Worm (Caenorhabditis elegans) whole organism, young adult: Measurements from ENCODE around the gene F46G10.4.

Source experiments
- B0035.1 ChIP-seq: sonication (generic microtip); optimal IDR thresholded peaks from 2 replicates; lab custom pipeline; 2016; ENCODE audit warnings: missing genetic modification characterization, mild to moderate bottlenecking, missing compliant biosample characterization, missing genotype, missing genetic modification reagents
- B0261.1 ChIP-seq: sonication (generic microtip); optimal IDR thresholded peaks from 2 replicates; lab custom pipeline; 2016; ENCODE audit warnings: mild to moderate bottlenecking, missing genetic modification characterization, moderate library complexity, missing compliant biosample characterization
- F22D6.2 ChIP-seq: sonication (generic microtip); optimal IDR thresholded peaks from 2 replicates; lab custom pipeline; 2016; ENCODE audit warnings: mild to moderate bottlenecking, missing genetic modification characterization, missing compliant biosample characterization
- F49E8.2 ChIP-seq: sonication (generic microtip); optimal IDR thresholded peaks from 3 replicates; lab custom pipeline; 2017; ENCODE audit warnings: missing genetic modification characterization, mild to moderate bottlenecking, missing compliant biosample characterization, antibody characterized with exemption, moderate library complexity; ENCODE audit not compliant: insufficient read depth
- F52B5.7 ChIP-seq: sonication (generic microtip); optimal IDR thresholded peaks from 2 replicates; lab custom pipeline; 2016; ENCODE audit warnings: mild to moderate bottlenecking, missing genetic modification characterization, missing compliant biosample characterization
- F57C9.4 ChIP-seq: sonication (generic microtip); optimal IDR thresholded peaks from 2 replicates; lab custom pipeline; 2017; ENCODE audit warnings: mild to moderate bottlenecking, missing genetic modification characterization, missing compliant biosample characterization
- K12H6.12 ChIP-seq: fragments of 200-800 bp; sonication (Bioruptor generic); optimal IDR thresholded peaks from 2 replicates; lab custom pipeline; 2018; ENCODE audit warnings: mild to moderate bottlenecking, missing genetic modification characterization, missing compliant biosample characterization
- Y53F4B.3 ChIP-seq: fragments of 200-800 bp; sonication (Bioruptor generic); IDR thresholded peaks from 2 replicates; pipeline ENCODE4 v1.3.6; 2022; ENCODE audit warnings: missing genetic modification reagents, missing genetic modification characterization, missing compliant biosample characterization
- Y53G8AR.9 ChIP-seq: fragments of 200-800 bp; sonication (Bioruptor generic); conservative IDR thresholded peaks from 2 replicates; pipeline ENCODE4 v1.3.6; 2022; ENCODE audit warnings: missing genetic modification reagents, missing genetic modification characterization, missing compliant biosample characterization
- Y56A3A.18 ChIP-seq: fragments of 200-800 bp; sonication (Bioruptor generic); IDR thresholded peaks from 2 replicates; pipeline ENCODE4 v1.3.6; 2022; ENCODE audit warnings: missing genetic modification reagents, missing genetic modification characterization, missing compliant biosample characterization
- aptf-3 ChIP-seq: fragments of 200-800 bp; sonication (Bioruptor generic); IDR thresholded peaks from 2 replicates; pipeline ENCODE4 v1.3.6; 2022; ENCODE audit warnings: missing genetic modification characterization, missing compliant biosample characterization
- atf-7 ChIP-seq: sonication (generic microtip); optimal IDR thresholded peaks from 2 replicates; lab custom pipeline; 2017; ENCODE audit warnings: mild to moderate bottlenecking, missing genetic modification characterization, missing compliant biosample characterization
- attf-6 ChIP-seq: fragments of 200-800 bp; sonication (Bioruptor generic); IDR thresholded peaks from 2 replicates; pipeline ENCODE4 v1.3.6; 2022; ENCODE audit warnings: missing genetic modification reagents, missing genetic modification characterization, missing compliant biosample characterization
- ccch-3 ChIP-seq: fragments of 200-800 bp; sonication (Bioruptor generic); optimal IDR thresholded peaks from 2 replicates; lab custom pipeline; 2018; ENCODE audit warnings: mild to moderate bottlenecking, missing genetic modification characterization, missing compliant biosample characterization
- cebp-1 ChIP-seq, 2 experiments: fragments of 200-800 bp in 1 of 2; sonication (Bioruptor generic) in 1 of 2; sonication (generic microtip) in 1 of 2; IDR thresholded peaks in 1 of 2; optimal IDR thresholded peaks in 1 of 2; 2 replicates each; pipeline versions ENCODE4 v1.3.6 to Lab custom; 2017 to 2022; ENCODE audit warnings: missing compliant biosample characterization in 2 of 2, missing genetic modification characterization in 2 of 2, mild to moderate bottlenecking in 1 of 2, missing genetic modification reagents in 1 of 2, moderate library complexity in 1 of 2
- ceh-100 ChIP-seq: fragments of 200-800 bp; sonication (Bioruptor generic); IDR thresholded peaks from 2 replicates; pipeline ENCODE4 v1.3.6; 2022; ENCODE audit warnings: missing genetic modification reagents, missing genetic modification characterization, missing compliant biosample characterization
- ceh-58 ChIP-seq: fragments of 200-800 bp; sonication (Bioruptor generic); IDR thresholded peaks from 2 replicates; pipeline ENCODE4 v1.3.6; 2022; ENCODE audit warnings: missing genetic modification characterization, missing compliant biosample characterization
- die-1 ChIP-seq: sonication (generic microtip); optimal IDR thresholded peaks from 2 replicates; lab custom pipeline; 2016; ENCODE audit warnings: missing genotype, mild to moderate bottlenecking, missing genetic modification characterization, missing compliant biosample characterization
- ekl-4 ChIP-seq: fragments of 200-800 bp; sonication (Bioruptor generic); IDR thresholded peaks from 2 replicates; pipeline ENCODE4 v1.3.6; 2022; ENCODE audit warnings: missing genetic modification reagents, missing genetic modification characterization, missing compliant biosample characterization
- fkh-3 ChIP-seq: sonication (generic microtip); optimal IDR thresholded peaks from 2 replicates; lab custom pipeline; 2016; ENCODE audit warnings: mild to moderate bottlenecking, missing genetic modification characterization, missing compliant biosample characterization
- gei-17 ChIP-seq: fragments of 200-800 bp; sonication (Bioruptor generic); optimal IDR thresholded peaks from 2 replicates; lab custom pipeline; 2018; ENCODE audit warnings: mild to moderate bottlenecking, missing genetic modification characterization, missing compliant biosample characterization
- him-1 ChIP-seq: sonication (generic microtip); optimal IDR thresholded peaks from 2 replicates; lab custom pipeline; 2016; ENCODE audit warnings: missing genotype, missing genetic modification reagents, missing genetic modification characterization, missing compliant biosample characterization
- hlh-12 ChIP-seq: sonication (generic microtip); optimal IDR thresholded peaks from 2 replicates; lab custom pipeline; 2016; ENCODE audit warnings: missing genetic modification characterization, missing compliant biosample characterization
- hlh-26 ChIP-seq: fragments of 200-800 bp; sonication (Bioruptor generic); conservative IDR thresholded peaks from 2 replicates; pipeline ENCODE4 v1.3.6; 2022; ENCODE audit warnings: missing genetic modification reagents, missing genetic modification characterization, missing compliant biosample characterization
- lin-40 ChIP-seq: sonication (generic microtip); optimal IDR thresholded peaks from 2 replicates; lab custom pipeline; 2016; ENCODE audit warnings: missing genetic modification characterization, mild to moderate bottlenecking, missing compliant biosample characterization, missing genotype, missing genetic modification reagents
- lir-1 ChIP-seq: fragments of 200-800 bp; sonication (Bioruptor generic); conservative IDR thresholded peaks from 2 replicates; pipeline ENCODE4 v1.3.6; 2022; ENCODE audit warnings: missing genetic modification reagents, missing genetic modification characterization, missing compliant biosample characterization
- madf-10 ChIP-seq: sonication (generic microtip); optimal IDR thresholded peaks from 2 replicates; lab custom pipeline; 2016; ENCODE audit warnings: mild to moderate bottlenecking, missing genetic modification characterization, missing compliant biosample characterization
- madf-6 ChIP-seq: fragments of 200-800 bp; sonication (Bioruptor generic); IDR thresholded peaks from 2 replicates; pipeline ENCODE4 v1.3.6; 2022; ENCODE audit warnings: missing genetic modification reagents, missing genetic modification characterization, missing compliant biosample characterization
- madf-8 ChIP-seq: fragments of 200-800 bp; sonication (Bioruptor generic); conservative IDR thresholded peaks from 2 replicates; pipeline ENCODE4 v1.3.6; 2022; ENCODE audit warnings: missing genetic modification reagents, missing genetic modification characterization, missing compliant biosample characterization
- mcd-1 ChIP-seq: fragments of 200-800 bp; sonication (Bioruptor generic); IDR thresholded peaks from 2 replicates; pipeline ENCODE4 v1.3.6; 2022; ENCODE audit warnings: missing genetic modification reagents, missing genetic modification characterization, missing compliant biosample characterization
- mel-28 ChIP-seq: sonication (generic microtip); optimal IDR thresholded peaks from 2 replicates; lab custom pipeline; 2016; ENCODE audit warnings: borderline replicate concordance, mild to moderate bottlenecking, missing genetic modification characterization, missing compliant biosample characterization
- mxl-1 ChIP-seq: sonication (generic microtip); optimal IDR thresholded peaks from 2 replicates; lab custom pipeline; 2016; ENCODE audit warnings: missing genetic modification characterization, missing compliant biosample characterization
- nfyb-1 ChIP-seq: fragments of 200-800 bp; sonication (Bioruptor generic); IDR thresholded peaks from 2 replicates; pipeline ENCODE4 v1.3.6; 2022; ENCODE audit warnings: missing genetic modification reagents, missing genetic modification characterization, missing compliant biosample characterization
- nhr-120 ChIP-seq: fragments of 200-800 bp; sonication (Bioruptor generic); IDR thresholded peaks from 2 replicates; pipeline ENCODE4 v1.3.6; 2022; ENCODE audit warnings: missing genetic modification characterization, missing compliant biosample characterization
- nhr-80 ChIP-seq: sonication (generic microtip); optimal IDR thresholded peaks from 2 replicates; lab custom pipeline; 2016; ENCODE audit warnings: missing genetic modification characterization, missing compliant biosample characterization
- pbrm-1 ChIP-seq: fragments of 200-800 bp; sonication (Bioruptor generic); IDR thresholded peaks from 2 replicates; pipeline ENCODE4 v1.3.6; 2022; ENCODE audit warnings: missing genetic modification reagents, missing genetic modification characterization, missing compliant biosample characterization
- rec-8 ChIP-seq, 2 experiments: sonication (generic microtip); optimal IDR thresholded peaks; 2 replicates each; lab custom pipeline; 2016; ENCODE audit warnings: mild to moderate bottlenecking in 2 of 2, missing genetic modification characterization in 2 of 2, missing genetic modification reagents in 2 of 2, missing genotype in 2 of 2, missing biosample characterization in 1 of 2, missing compliant biosample characterization in 1 of 2, moderate library complexity in 1 of 2
- sdz-38 ChIP-seq: sonication (generic microtip); optimal IDR thresholded peaks from 2 replicates; lab custom pipeline; 2016; ENCODE audit warnings: missing genotype, missing genetic modification characterization, missing compliant biosample characterization
- snpc-1.3 ChIP-seq: sonication (generic microtip); optimal IDR thresholded peaks from 2 replicates; lab custom pipeline; 2017; ENCODE audit warnings: missing genetic modification characterization, mild to moderate bottlenecking, missing compliant biosample characterization, antibody characterized with exemption, moderate library complexity, missing genotype, missing genetic modification reagents; ENCODE audit not compliant: insufficient read depth
- unc-62 ChIP-seq: fragments of 150-350 bp; optimal IDR thresholded peaks from 2 replicates; lab custom pipeline; 2014; ENCODE audit warnings: missing biosample characterization, missing genetic modification reagents, missing genetic modification characterization
- zfh-2 ChIP-seq: fragments of 200-800 bp; sonication (Bioruptor generic); conservative IDR thresholded peaks from 2 replicates; pipeline ENCODE4 v1.3.6; 2022; ENCODE audit warnings: missing genetic modification reagents, missing genetic modification characterization, missing compliant biosample characterization
- zim-3 ChIP-seq: sonication (generic microtip); optimal IDR thresholded peaks from 2 replicates; lab custom pipeline; 2017; ENCODE audit warnings: mild to moderate bottlenecking, missing genetic modification characterization, moderate library complexity, missing compliant biosample characterization
- ztf-25 ChIP-seq: fragments of 200-800 bp; sonication (Bioruptor generic); IDR thresholded peaks from 2 replicates; pipeline ENCODE4 v1.3.6; 2022; ENCODE audit warnings: missing genetic modification reagents, missing genetic modification characterization, missing compliant biosample characterization
- ztf-26 ChIP-seq: sonication (generic microtip); optimal IDR thresholded peaks from 2 replicates; lab custom pipeline; 2017; ENCODE audit warnings: missing genetic modification characterization, missing compliant biosample characterization
- ztf-6 ChIP-seq: fragments of 200-800 bp; sonication (Bioruptor generic); IDR thresholded peaks from 2 replicates; pipeline ENCODE4 v1.3.6; 2022; ENCODE audit warnings: missing genetic modification reagents, missing genetic modification characterization, missing compliant biosample characterization

F46G10.4 gene

DNA sequence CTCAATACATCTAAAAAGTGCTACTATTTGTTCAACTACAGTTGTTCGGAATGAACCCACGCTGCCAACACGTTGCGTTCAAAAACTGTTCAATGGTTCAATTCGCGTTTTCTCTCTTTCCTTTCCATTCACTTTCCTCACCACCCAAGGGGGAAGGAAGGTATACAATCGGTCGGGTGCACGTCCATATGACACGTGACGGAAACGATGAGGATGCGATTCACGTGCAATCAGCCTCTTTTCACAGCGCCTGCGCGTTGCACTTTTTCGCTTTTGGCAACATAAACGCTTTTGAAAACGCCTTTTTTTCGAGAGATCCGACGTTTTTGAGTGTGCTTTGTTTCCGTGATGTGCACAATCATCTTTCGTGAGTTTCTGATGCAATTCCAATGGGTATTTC, 24.7 kb downstream of the F46G10.4 start (continued):
- TF ChIP-seq ceh-100 (GFP tag; lab: Robert Waterston, UW) (no peak), ekl-4 (no peak), him-1 (tag; lab: Kevin White, UChicago) (no peak), unc-62 (peak; percentile 33), ztf-26 (tag; lab: Kevin White, UChicago) (peak; percentile 94), B0261.1 (tag; lab: Kevin White, UChicago) (no peak), F22D6.2 (tag; lab: Kevin White, UChicago) (peak; percentile 84), Y53F4B.3 (GFP tag; lab: Robert Waterston, UW) (no peak), attf-6 (GFP tag; lab: Robert Waterston, UW) (no peak), aptf-3 (no peak), sdz-38 (tag; lab: Kevin White, UChicago) (no peak), madf-10 (tag; lab: Kevin White, UChicago) (peak; percentile 48), nhr-120 (no peak), ztf-6 (GFP tag; lab: Robert Waterston, UW) (no peak), lin-40 (tag; lab: Kevin White, UChicago) (peak; percentile 86), Y53G8AR.9 (GFP tag; lab: Robert Waterston, UW) (no peak), nfyb-1 (GFP tag; lab: Robert Waterston, UW) (peak; percentile 55; the same call in 1 of the 2 replicates), lir-1 (GFP tag; lab: Robert Waterston, UW) (no peak), die-1 (peak; percentile 9)

DNA sequence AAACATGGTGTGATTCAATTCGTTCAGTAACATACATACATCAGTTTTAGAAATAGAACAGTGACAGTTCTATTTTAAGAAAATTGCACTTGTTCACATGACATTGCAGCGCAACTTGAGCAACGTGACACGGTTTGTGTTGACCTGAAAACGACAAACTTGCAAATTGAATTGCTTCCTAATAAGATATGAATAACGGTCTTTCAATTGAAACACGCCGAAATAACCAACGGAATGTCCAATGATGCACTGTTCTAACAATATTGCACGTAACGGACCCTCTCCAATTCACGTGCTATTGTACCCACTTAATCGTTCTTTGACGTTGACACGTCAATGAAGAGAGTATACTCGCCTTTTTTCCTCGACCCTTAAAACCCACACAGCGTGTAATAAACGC, 26.0 kb downstream of the F46G10.4 start:
- TF ChIP-seq mcd-1: no peak
- TF ChIP-seq ztf-26 (tag; lab: Kevin White, UChicago): peak; percentile 19
- TF ChIP-seq hlh-12 (tag; lab: Kevin White, UChicago): no peak
- TF ChIP-seq madf-6: no peak
- TF ChIP-seq K12H6.12 (tag; lab: Kevin White, UChicago): no peak
- TF ChIP-seq F52B5.7 (tag; lab: Kevin White, UChicago): no peak
- peak; percentile 18 for TF ChIP-seq unc-62
- TF ChIP-seq ccch-3: no peak
- peak; percentile 35 for TF ChIP-seq nhr-80
- no peak for TF ChIP-seq cebp-1 (GFP tag; IDR thresholded peaks at IDR 0.05; lab: Robert Waterston, UW)
- TF ChIP-seq cebp-1 (tag; optimal IDR thresholded peaks at IDR 0.05; lab: Kevin White, UChicago): peak; percentile 19
- no peak for TF ChIP-seq rec-8 (tag; optimal IDR thresholded peaks at IDR 0.05; lab: Kevin White, UChicago)
- no peak for TF ChIP-seq hlh-26
- no peak for TF ChIP-seq madf-10 (tag; lab: Kevin White, UChicago)
- 0 out of 2 replicates have a peak, but pooled peaks have one; percentile 26 for TF ChIP-seq nfyb-1 (GFP tag; lab: Robert Waterston, UW)
- TF ChIP-seq ztf-25: no peak
- TF ChIP-seq zim-3 (tag; lab: Kevin White, UChicago): no peak
- no peak for TF ChIP-seq F49E8.2 (tag; lab: Kevin White, UChicago)
- TF ChIP-seq mxl-1: no peak

DNA sequence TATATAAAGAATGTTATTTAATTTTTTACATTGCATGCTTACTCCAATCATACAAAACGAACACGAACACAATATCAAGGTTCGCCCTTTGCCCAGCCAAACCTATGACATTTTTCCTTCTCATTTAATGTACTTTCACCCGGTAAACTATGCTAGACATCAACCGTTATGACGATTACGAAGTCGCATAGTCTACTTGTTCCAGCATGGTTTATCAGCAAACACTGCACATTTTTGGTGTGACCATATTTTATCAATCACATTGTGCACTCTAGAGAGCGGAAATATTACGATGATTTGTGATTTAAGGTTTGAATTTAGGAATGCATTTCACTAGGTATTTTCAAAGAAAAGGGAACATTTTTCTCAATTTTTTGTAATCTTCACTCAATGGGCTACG, 26.8 kb downstream of the F46G10.4 start:
- peak; percentile 35 for TF ChIP-seq atf-7 (tag; lab: Kevin White, UChicago)
- no peak for TF ChIP-seq cebp-1 (GFP tag; IDR thresholded peaks at IDR 0.05; lab: Robert Waterston, UW)
- TF ChIP-seq cebp-1 (tag; optimal IDR thresholded peaks at IDR 0.05; lab: Kevin White, UChicago): peak; percentile 38
- TF ChIP-seq nhr-80: peak; percentile 90
- no peak for TF ChIP-seq ceh-58 (GFP tag; lab: Robert Waterston, UW)

DNA sequence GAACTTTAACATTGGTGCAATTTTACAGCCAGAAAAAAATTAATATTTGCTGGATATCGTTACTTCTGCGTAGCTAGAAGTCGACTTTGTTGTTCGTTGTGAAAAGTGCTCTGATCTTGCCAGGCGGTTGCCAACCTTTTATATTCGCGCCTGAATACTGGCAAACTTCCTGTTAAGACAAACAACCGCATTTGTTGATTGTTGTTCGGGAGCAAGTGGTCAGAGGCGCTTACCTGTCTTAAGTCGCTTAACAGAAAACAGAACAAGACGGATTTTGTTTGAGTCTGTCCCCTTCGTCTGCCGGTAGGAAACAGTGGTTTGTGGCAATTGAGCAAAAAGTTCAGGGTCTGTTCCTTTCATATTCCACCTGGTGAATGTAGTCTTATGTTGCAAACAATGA, 28.6 kb downstream of the F46G10.4 start, which contains the start of gene C49F8.15:
Gene C49F8.15, minus strand, starts transcription at position 101 of the 400 bp plus-strand sequence.
- TF ChIP-seq mel-28 (tag; lab: Kevin White, UChicago) (no peak), unc-62 (no peak), B0035.1 (tag; lab: Kevin White, UChicago) (no peak), ccch-3 (no peak), pbrm-1 (no peak), Y56A3A.18 (no peak), Y53F4B.3 (GFP tag; lab: Robert Waterston, UW) (no peak), F57C9.4 (tag; lab: Kevin White, UChicago) (no peak), gei-17 (GFP tag; lab: Kevin White, UChicago) (no peak), fkh-3 (no peak), snpc-1.3 (tag; lab: Kevin White, UChicago) (no peak), madf-10 (tag; lab: Kevin White, UChicago) (no peak), madf-8 (GFP tag; lab: Robert Waterston, UW) (no peak), zfh-2 (GFP tag; lab: Robert Waterston, UW) (no peak)
